Worm (Caenorhabditis elegans) whole organism, L1 larva: ENCODE results near the gene C04G6.6.

Experiments used
- ceh-82 ChIP-seq, 3 experiments: fragments of 150-350 bp in 1 of 3; sonication (generic microtip) in 2 of 3; optimal IDR thresholded peaks; 2 replicates each; lab custom pipeline; 2014 to 2017; ENCODE audit warnings: missing biosample characterization in 3 of 3, missing genetic modification characterization in 3 of 3
- fos-1 ChIP-seq: fragments of 150-350 bp; optimal IDR thresholded peaks from 2 replicates; lab custom pipeline; 2014; ENCODE audit warnings: missing biosample characterization, missing genetic modification characterization
- nhr-76 ChIP-seq: sonication (generic microtip); optimal IDR thresholded peaks from 2 replicates; lab custom pipeline; 2017; ENCODE audit warnings: missing biosample characterization, missing genetic modification characterization

- no peak for TF ChIP-seq fos-1 (tag; lab: Kevin White, UChicago)
- no peak for TF ChIP-seq nhr-76 (tag; lab: Kevin White, UChicago)
- TF ChIP-seq ceh-82 (tag; optimal IDR thresholded peaks at IDR 0.05; lab: Kevin White, UChicago) = no peak
These were observed 12.5 kb upstream of the C04G6.6 start, which contains the start of gene F09C12.8 for ce11 chrII:5112082-5112481.
